Worm (Caenorhabditis elegans): Measurements from ENCODE around the gene D2024.18.

DNA sequence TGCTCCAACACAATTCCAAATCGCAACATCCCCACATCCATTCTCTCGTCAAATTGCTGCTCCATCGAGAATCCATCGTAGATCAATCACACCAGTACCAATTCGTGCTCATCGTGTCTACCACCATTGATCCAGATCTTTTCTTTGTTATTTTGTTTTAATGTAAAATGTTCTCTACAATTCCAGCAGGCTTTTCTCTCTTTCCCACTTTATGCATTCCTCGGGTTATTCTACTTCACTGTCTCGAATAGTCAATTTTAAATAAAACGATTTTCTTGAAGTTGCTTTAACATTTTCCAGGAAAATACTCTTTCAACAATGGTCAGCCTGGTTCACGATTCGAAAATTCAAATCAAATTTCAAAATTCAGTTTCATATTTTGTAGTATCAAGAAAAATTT, 32.7 kb downstream of the D2024.18 start, which contains the start of gene C06E4.1:
- TF ChIP-seq him-1 (tag; optimal IDR thresholded peaks at IDR 0.05) (no peak), dao-5 (tag; optimal IDR thresholded peaks at IDR 0.05) (no peak), W03F9.2 (tag; optimal IDR thresholded peaks at IDR 0.05) (no peak)

All from whole organism, L4/young adult.